Worm (Caenorhabditis elegans): ENCODE data around the gene ugt-54.

ce11 chrIV:10745332-10745731 lies 16.2 kb upstream of the ugt-54 start:
- TF ChIP-seq dao-5 (tag; optimal IDR thresholded peaks at IDR 0.05): no peak
- TF ChIP-seq him-1 (tag; optimal IDR thresholded peaks at IDR 0.05): no peak
- TF ChIP-seq W03F9.2 (tag; optimal IDR thresholded peaks at IDR 0.05): no peak

Data from whole organism, L4/young adult.